Worm (Caenorhabditis elegans): ENCODE measurements around the gene C32D5.10.

Gene C32D5.10

DNA sequence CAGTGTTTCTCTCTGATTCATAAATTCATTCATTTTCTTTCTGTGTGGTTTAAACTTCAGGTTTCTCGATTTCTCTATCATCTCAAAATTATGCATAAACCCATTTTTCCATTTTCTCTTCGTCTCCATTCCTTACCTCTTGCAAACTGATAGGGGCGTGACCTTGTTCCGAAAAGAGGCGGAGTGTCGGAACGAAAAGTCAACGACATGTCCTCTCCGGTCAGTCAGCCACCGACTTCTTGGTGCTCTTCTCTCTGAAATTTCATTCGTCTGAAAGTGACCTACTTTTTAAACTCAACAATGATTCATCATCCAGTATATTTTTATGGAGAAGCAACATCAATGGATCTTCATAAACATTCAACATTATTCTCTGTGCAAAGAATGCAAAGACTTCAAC, 29.1 kb upstream of the C32D5.10 start, which contains the start of gene F58F12.12:
Gene F58F12.12, plus strand, starts transcription at position 301 of the 400 bp plus-strand sequence.
- TF ChIP-seq unc-62 (GFP tag; optimal IDR thresholded peaks at IDR 0.05) (no peak), unc-39 (tag; optimal IDR thresholded peaks at IDR 0.05) (no peak), fkh-2 (tag; optimal IDR thresholded peaks at IDR 0.05) (no peak), tbx-2 (tag; optimal IDR thresholded peaks at IDR 0.05) (no peak), eor-1 (tag; optimal IDR thresholded peaks at IDR 0.05) (no peak), nhr-77 (tag; optimal IDR thresholded peaks at IDR 0.05) (no peak), ceh-9 (tag; optimal IDR thresholded peaks at IDR 0.05) (no peak), mml-1 (tag; optimal IDR thresholded peaks at IDR 0.05) (no peak)

DNA sequence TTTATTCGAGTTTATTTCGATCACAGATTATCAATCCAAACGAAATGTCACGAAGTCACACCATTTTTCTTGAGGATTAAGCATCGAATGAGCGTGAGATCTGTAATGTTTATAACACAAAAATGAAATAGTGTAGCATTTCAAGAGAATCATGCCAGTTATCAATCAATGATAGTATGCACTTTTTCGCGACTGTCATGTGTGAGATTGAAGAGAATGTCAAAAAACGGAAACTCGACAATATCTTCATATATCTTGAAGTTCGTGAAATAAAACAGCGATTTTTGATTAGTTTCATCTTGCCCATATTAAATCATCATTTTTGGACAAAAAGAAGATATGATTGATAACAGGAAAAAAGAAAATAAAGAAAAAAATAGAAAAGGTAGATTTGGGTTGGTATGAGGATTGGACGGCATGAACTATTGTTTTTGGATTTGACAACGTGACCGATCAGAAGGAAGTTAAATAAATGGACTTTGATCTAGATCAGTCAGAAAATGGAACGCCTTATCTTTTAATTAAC, 27.3 kb upstream of the C32D5.10 start:
- TF ChIP-seq nhr-23 (tag; optimal IDR thresholded peaks at IDR 0.05) (peak; percentile 44), sea-2 (GFP tag; optimal IDR thresholded peaks at IDR 0.05) (no peak), nhr-43 (tag; optimal IDR thresholded peaks at IDR 0.05; ENCODE audit: poor library complexity, severe bottlenecking) (peak; percentile 42), nhr-25 (tag; optimal IDR thresholded peaks at IDR 0.05) (peak; percentile 2)

DNA sequence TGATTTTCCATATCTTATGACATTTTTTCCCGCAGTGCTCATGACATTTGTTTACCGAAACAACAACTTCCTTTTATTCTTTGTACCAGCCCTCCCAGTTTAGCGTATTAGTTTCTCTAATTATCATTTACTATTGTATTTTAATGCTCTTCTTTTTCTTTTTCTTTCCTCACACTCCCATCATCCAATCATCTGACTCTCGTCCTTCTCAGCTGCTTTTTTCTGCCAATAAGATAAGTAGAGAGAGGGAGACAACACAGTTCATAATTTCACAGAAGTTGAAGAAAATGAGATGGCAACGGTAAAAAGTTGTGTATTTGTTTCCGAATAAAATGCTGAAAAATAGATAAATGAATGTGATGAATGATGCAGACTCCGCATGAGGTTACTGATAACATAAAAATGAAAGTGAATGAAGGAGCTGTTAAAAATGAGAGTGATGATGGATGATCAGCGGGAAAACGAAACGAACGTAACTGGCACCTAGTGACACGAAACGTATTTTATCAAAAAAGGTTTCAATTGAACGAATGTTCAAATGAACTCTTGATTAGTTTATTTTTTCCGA, 25.7 kb upstream of the C32D5.10 start:
- TF ChIP-seq pha-4 (tag; optimal IDR thresholded peaks at IDR 0.05) (peak; percentile 54), pqm-1 (tag; optimal IDR thresholded peaks at IDR 0.05) (peak; percentile 76), elt-2 (tag; optimal IDR thresholded peaks at IDR 0.05) (peak; percentile 89), jun-1 (tag; optimal IDR thresholded peaks at IDR 0.05) (peak; percentile 34), ama-1 (optimal IDR thresholded peaks at IDR 0.05) (no peak), nhr-67 (tag; optimal IDR thresholded peaks at IDR 0.05) (no peak), nfya-1 (tag; optimal IDR thresholded peaks at IDR 0.05; ENCODE audit: insufficient read depth) (peak; percentile 31)

DNA sequence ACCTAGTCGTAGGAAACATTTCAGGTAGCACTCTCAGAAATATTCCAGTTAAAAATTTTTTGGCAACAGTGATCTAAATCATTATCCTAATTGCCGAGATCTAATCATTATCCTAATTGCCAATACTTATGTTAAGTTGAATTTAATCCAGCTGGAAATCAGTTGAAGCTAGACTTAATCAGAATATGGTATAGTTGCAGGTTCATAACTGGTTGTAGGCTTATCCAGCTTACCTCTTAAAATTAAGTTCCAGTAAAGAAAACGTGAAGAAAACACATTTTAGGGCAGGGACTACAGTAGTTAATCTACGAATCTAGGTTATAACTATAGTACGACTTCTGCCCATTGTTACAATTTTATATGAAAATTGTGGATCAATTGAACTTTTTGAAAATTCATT, 24.9 kb upstream of the C32D5.10 start:
- no peak for TF ChIP-seq ceh-9 (tag; optimal IDR thresholded peaks at IDR 0.05)
- TF ChIP-seq nhr-67 (tag; optimal IDR thresholded peaks at IDR 0.05), result no peak
- no peak for TF ChIP-seq nhr-237 (tag; optimal IDR thresholded peaks at IDR 0.05)
- TF ChIP-seq nhr-76 (tag; optimal IDR thresholded peaks at IDR 0.05), result no peak
- no peak for TF ChIP-seq zag-1 (tag; optimal IDR thresholded peaks at IDR 0.05)
- no peak for TF ChIP-seq ztf-4 (tag; optimal IDR thresholded peaks at IDR 0.05)
- TF ChIP-seq ama-1 (optimal IDR thresholded peaks at IDR 0.05), result no peak
- no peak for TF ChIP-seq egl-5 (tag; optimal IDR thresholded peaks at IDR 0.05)
- TF ChIP-seq nfya-1 (tag; optimal IDR thresholded peaks at IDR 0.05; ENCODE audit: insufficient read depth), result no peak
- no peak for TF ChIP-seq fos-1 (tag; optimal IDR thresholded peaks at IDR 0.05)
- TF ChIP-seq elt-3 (tag; optimal IDR thresholded peaks at IDR 0.05), result no peak

DNA sequence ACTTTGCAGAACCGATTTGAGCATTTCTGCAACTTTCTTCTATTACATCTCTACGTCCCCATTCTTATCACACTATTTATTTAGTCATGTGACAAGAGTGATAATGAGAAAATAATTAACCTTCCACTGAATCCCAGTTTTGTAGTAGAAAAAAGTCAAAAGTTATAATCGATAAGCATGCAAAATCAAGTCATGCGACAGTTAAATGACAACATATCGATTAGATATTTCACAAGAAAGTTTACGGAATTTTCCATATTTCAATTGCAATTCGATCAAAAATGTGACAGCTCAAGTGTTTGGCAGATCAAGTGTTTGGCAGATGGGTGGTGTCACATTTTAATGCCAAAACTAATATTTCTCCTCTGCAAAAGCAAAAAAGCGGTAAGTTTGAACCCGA, 22.9 kb upstream of the C32D5.10 start:
- TF ChIP-seq pha-4 (tag; optimal IDR thresholded peaks at IDR 0.05) (peak; percentile 29), daf-12 (tag; optimal IDR thresholded peaks at IDR 0.05) (no peak), elt-2 (tag; optimal IDR thresholded peaks at IDR 0.05) (peak; percentile 71), ceh-28 (tag; optimal IDR thresholded peaks at IDR 0.05) (peak; percentile 19), ceh-82 (tag; optimal IDR thresholded peaks at IDR 0.05) (no peak), pqm-1 (tag; optimal IDR thresholded peaks at IDR 0.05) (peak; percentile 35), jun-1 (tag; optimal IDR thresholded peaks at IDR 0.05) (peak; percentile 1)

DNA sequence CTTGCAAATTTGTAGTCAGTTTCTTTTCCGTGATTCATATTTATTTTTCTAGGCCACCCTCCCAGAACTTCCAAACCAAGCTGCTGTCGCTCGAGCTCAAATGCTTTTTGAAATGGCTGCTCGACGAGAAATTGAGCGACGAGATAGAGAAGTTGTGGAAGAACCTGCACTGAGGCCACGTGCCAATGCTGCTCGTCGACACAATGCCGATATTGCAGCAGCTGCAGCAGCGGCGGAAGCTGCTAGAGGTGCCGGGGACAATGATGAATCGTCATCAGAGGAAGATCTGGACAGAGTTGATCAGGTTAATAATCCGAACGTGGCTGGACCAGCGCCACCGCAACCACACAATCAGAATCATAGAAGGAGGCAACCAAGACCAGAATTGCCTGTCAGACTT, 21.6 kb upstream of the C32D5.10 start:
- TF ChIP-seq pha-4 (tag; optimal IDR thresholded peaks at IDR 0.05) (no peak), nfya-1 (tag; optimal IDR thresholded peaks at IDR 0.05; ENCODE audit: insufficient read depth) (no peak), mdl-1 (tag; optimal IDR thresholded peaks at IDR 0.05) (no peak), nhr-25 (tag; optimal IDR thresholded peaks at IDR 0.05) (no peak), ztf-4 (tag; optimal IDR thresholded peaks at IDR 0.05) (no peak), nhr-28 (tag; optimal IDR thresholded peaks at IDR 0.05) (no peak), tbx-2 (tag; optimal IDR thresholded peaks at IDR 0.05) (no peak), R02D3.7 (tag; optimal IDR thresholded peaks at IDR 0.05) (no peak), ztf-11 (tag; optimal IDR thresholded peaks at IDR 0.05) (no peak), ceh-82 (tag; optimal IDR thresholded peaks at IDR 0.05) (no peak), fkh-10 (GFP tag; optimal IDR thresholded peaks at IDR 0.05) (no peak), jun-1 (tag; optimal IDR thresholded peaks at IDR 0.05) (no peak), snpc-4 (tag; optimal IDR thresholded peaks at IDR 0.05) (no peak), lsy-12 (tag; optimal IDR thresholded peaks at IDR 0.05) (no peak)
